Worm (Caenorhabditis elegans) whole organism, L3 larva: ENCODE data around the gene nsph-1.1.

Experiments
- ZK546.5 ChIP-seq: sonication (generic microtip); optimal IDR thresholded peaks from 2 replicates; lab custom pipeline; 2017; ENCODE audit warnings: missing biosample characterization, missing genetic modification characterization
- egl-5 ChIP-seq: fragments of 150-350 bp; optimal IDR thresholded peaks from 2 replicates; lab custom pipeline; 2017; ENCODE audit warnings: missing biosample characterization, missing genetic modification reagents, missing genetic modification characterization, inconsistent platforms
- elt-3 ChIP-seq, 3 experiments: fragments of 150-350 bp in 1 of 3; sonication (generic microtip) in 2 of 3; optimal IDR thresholded peaks; 2 replicates in 2 of 3; 4 replicates in 1 of 3; lab custom pipeline; 2014 to 2017; ENCODE audit warnings: missing biosample characterization in 3 of 3, missing genetic modification characterization in 3 of 3
- fkh-10 ChIP-seq: sonication (generic microtip); optimal IDR thresholded peaks from 2 replicates; lab custom pipeline; 2017; ENCODE audit warnings: missing biosample characterization, missing genetic modification reagents, missing genetic modification characterization
- fos-1 ChIP-seq: fragments of 150-350 bp; optimal IDR thresholded peaks from 2 replicates; lab custom pipeline; 2014; ENCODE audit warnings: missing biosample characterization, missing genetic modification characterization
- lin-15B ChIP-seq: fragments of 150-350 bp; optimal IDR thresholded peaks from 2 replicates; lab custom pipeline; 2014; ENCODE audit warnings: missing biosample characterization, missing genetic modification characterization
- mdl-1 ChIP-seq: fragments of 150-350 bp; optimal IDR thresholded peaks from 2 replicates; lab custom pipeline; 2014; ENCODE audit warnings: missing biosample characterization, missing genetic modification characterization
- nfya-1 ChIP-seq: sonication (generic microtip); optimal IDR thresholded peaks from 2 replicates; lab custom pipeline; 2017; ENCODE audit warnings: missing genetic modification characterization, mild to moderate bottlenecking, missing compliant biosample characterization, antibody characterized with exemption, moderate library complexity; ENCODE audit not compliant: insufficient read depth
- nhr-25 ChIP-seq: sonication (generic microtip); optimal IDR thresholded peaks from 2 replicates; lab custom pipeline; 2017; ENCODE audit warnings: missing biosample characterization, missing genetic modification characterization
- nhr-67 ChIP-seq: fragments of 150-350 bp; optimal IDR thresholded peaks from 2 replicates; lab custom pipeline; 2014; ENCODE audit warnings: missing biosample characterization, missing genetic modification characterization
- nhr-77 ChIP-seq: fragments of 150-350 bp; optimal IDR thresholded peaks from 2 replicates; lab custom pipeline; 2014; ENCODE audit warnings: missing biosample characterization, missing genetic modification characterization
- pha-4 ChIP-seq: fragments of 150-350 bp; optimal IDR thresholded peaks from 2 replicates; lab custom pipeline; 2014; ENCODE audit warnings: missing biosample characterization, missing genetic modification reagents, missing genetic modification characterization
- snpc-4 ChIP-seq: fragments of 150-350 bp; optimal IDR thresholded peaks from 2 replicates; lab custom pipeline; 2014; ENCODE audit warnings: missing biosample characterization, missing genetic modification characterization
- ztf-11 ChIP-seq: fragments of 150-350 bp; optimal IDR thresholded peaks from 2 replicates; lab custom pipeline; 2014; ENCODE audit warnings: missing biosample characterization, missing genetic modification characterization

DNA sequence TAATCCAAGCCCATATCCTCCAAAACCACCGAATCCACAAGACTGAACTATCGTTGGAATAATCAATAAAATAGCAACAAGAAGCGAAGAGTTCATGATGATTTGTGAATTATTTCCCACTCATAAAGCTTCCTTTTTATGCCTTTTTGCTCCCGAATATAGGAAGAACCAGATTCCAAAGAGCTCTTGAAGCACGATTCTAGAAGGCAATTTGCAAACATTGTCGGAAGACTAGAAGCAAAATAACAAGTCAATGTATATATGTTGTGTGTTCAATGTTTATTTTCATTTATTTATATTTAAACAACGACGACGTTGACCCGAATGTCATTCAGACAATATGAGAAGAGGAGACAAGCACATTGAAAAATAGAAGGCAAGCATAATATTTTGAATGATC lies 26.1 kb downstream of the nsph-1.1 start, which contains the start of gene idpa-2:
- no peak for TF ChIP-seq nhr-25 (tag; lab: Kevin White, UChicago)
- no peak for TF ChIP-seq nhr-77 (tag; lab: Kevin White, UChicago)
- TF ChIP-seq egl-5 = no peak
- TF ChIP-seq ztf-11 (tag; lab: Kevin White, UChicago) = no peak
- TF ChIP-seq fkh-10 = no peak
- TF ChIP-seq lin-15B (tag; lab: Kevin White, UChicago) = no peak
- TF ChIP-seq nhr-67 (tag; lab: Kevin White, UChicago) = no peak
- TF ChIP-seq nfya-1 = no peak
- no peak for TF ChIP-seq snpc-4
- no peak for TF ChIP-seq elt-3 (tag; optimal IDR thresholded peaks at IDR 0.05; lab: Kevin White, UChicago)
- no peak for TF ChIP-seq fos-1 (tag; lab: Kevin White, UChicago)
- no peak for TF ChIP-seq mdl-1 (tag; lab: Kevin White, UChicago)
- no peak for TF ChIP-seq ZK546.5 (tag; lab: Kevin White, UChicago)
- TF ChIP-seq pha-4 (tag; lab: Kevin White, UChicago) = no peak
